Worm (Caenorhabditis elegans) whole organism, young adult: ENCODE results near the gene crh-2.

Experiments
- B0336.3 ChIP-seq: fragments of 200-800 bp; sonication (Bioruptor generic); IDR thresholded peaks from 2 replicates; pipeline ENCODE4 v1.3.6; 2022; ENCODE audit warnings: missing genetic modification characterization, missing compliant biosample characterization
- C06A6.2 ChIP-seq: fragments of 200-800 bp; sonication (Bioruptor generic); conservative IDR thresholded peaks from 2 replicates; pipeline ENCODE4 v1.3.6; 2022; ENCODE audit warnings: missing genetic modification characterization, missing compliant biosample characterization
- F22D6.2 ChIP-seq: sonication (generic microtip); optimal IDR thresholded peaks from 2 replicates; lab custom pipeline; 2016; ENCODE audit warnings: mild to moderate bottlenecking, missing genetic modification characterization, missing compliant biosample characterization
- F49E8.2 ChIP-seq: sonication (generic microtip); optimal IDR thresholded peaks from 3 replicates; lab custom pipeline; 2017; ENCODE audit warnings: missing genetic modification characterization, mild to moderate bottlenecking, missing compliant biosample characterization, antibody characterized with exemption, moderate library complexity; ENCODE audit not compliant: insufficient read depth
- F57A8.1 ChIP-seq: fragments of 200-800 bp; sonication (Bioruptor generic); optimal IDR thresholded peaks from 2 replicates; lab custom pipeline; 2018; ENCODE audit warnings: mild to moderate bottlenecking, missing genetic modification characterization, moderate library complexity, missing compliant biosample characterization
- F57C9.4 ChIP-seq: sonication (generic microtip); optimal IDR thresholded peaks from 2 replicates; lab custom pipeline; 2017; ENCODE audit warnings: mild to moderate bottlenecking, missing genetic modification characterization, missing compliant biosample characterization
- K11D2.4 ChIP-seq: fragments of 200-800 bp; sonication (Bioruptor generic); IDR thresholded peaks from 2 replicates; pipeline ENCODE4 v1.3.6; 2022; ENCODE audit warnings: missing genetic modification reagents, missing genetic modification characterization, missing compliant biosample characterization
- T07F8.4 ChIP-seq: sonication (generic microtip); optimal IDR thresholded peaks from 2 replicates; lab custom pipeline; 2016; ENCODE audit warnings: mild to moderate bottlenecking, missing genetic modification characterization, moderate library complexity, missing compliant biosample characterization
- T26A5.8 ChIP-seq: sonication (generic microtip); optimal IDR thresholded peaks from 2 replicates; lab custom pipeline; 2016; ENCODE audit warnings: missing genetic modification characterization, missing compliant biosample characterization
- Y53G8AR.9 ChIP-seq: fragments of 200-800 bp; sonication (Bioruptor generic); conservative IDR thresholded peaks from 2 replicates; pipeline ENCODE4 v1.3.6; 2022; ENCODE audit warnings: missing genetic modification reagents, missing genetic modification characterization, missing compliant biosample characterization
- bed-2 ChIP-seq: fragments of 200-800 bp; sonication (Bioruptor generic); IDR thresholded peaks from 2 replicates; pipeline ENCODE4 v1.3.6; 2022; ENCODE audit warnings: missing genetic modification reagents, missing genetic modification characterization, missing compliant biosample characterization
- ccch-3 ChIP-seq: fragments of 200-800 bp; sonication (Bioruptor generic); optimal IDR thresholded peaks from 2 replicates; lab custom pipeline; 2018; ENCODE audit warnings: mild to moderate bottlenecking, missing genetic modification characterization, missing compliant biosample characterization
- cebp-1 ChIP-seq, 2 experiments: fragments of 200-800 bp in 1 of 2; sonication (Bioruptor generic) in 1 of 2; sonication (generic microtip) in 1 of 2; IDR thresholded peaks in 1 of 2; optimal IDR thresholded peaks in 1 of 2; 2 replicates each; pipeline versions ENCODE4 v1.3.6 to Lab custom; 2017 to 2022; ENCODE audit warnings: missing compliant biosample characterization in 2 of 2, missing genetic modification characterization in 2 of 2, mild to moderate bottlenecking in 1 of 2, missing genetic modification reagents in 1 of 2, moderate library complexity in 1 of 2
- ceh-100 ChIP-seq: fragments of 200-800 bp; sonication (Bioruptor generic); IDR thresholded peaks from 2 replicates; pipeline ENCODE4 v1.3.6; 2022; ENCODE audit warnings: missing genetic modification reagents, missing genetic modification characterization, missing compliant biosample characterization
- ceh-27 ChIP-seq: fragments of 200-800 bp; sonication (Bioruptor generic); optimal IDR thresholded peaks from 2 replicates; lab custom pipeline; 2018; ENCODE audit warnings: mild to moderate bottlenecking, missing genetic modification characterization, moderate library complexity, missing compliant biosample characterization
- chd-7 ChIP-seq: sonication (generic microtip); optimal IDR thresholded peaks from 2 replicates; lab custom pipeline; 2016; ENCODE audit warnings: mild to moderate bottlenecking, missing genetic modification characterization, moderate library complexity, missing compliant biosample characterization
- dpl-1 ChIP-seq: fragments of 150-350 bp; optimal IDR thresholded peaks from 2 replicates; lab custom pipeline; 2014; ENCODE audit warnings: missing biosample characterization, missing genetic modification reagents, missing genetic modification characterization
- egl-18 ChIP-seq: fragments of 200-800 bp; sonication (Bioruptor generic); IDR thresholded peaks from 2 replicates; pipeline ENCODE4 v1.3.6; 2022; ENCODE audit warnings: missing genetic modification reagents, missing genetic modification characterization, missing compliant biosample characterization
- ets-4 ChIP-seq: fragments of 200-800 bp; sonication (Bioruptor generic); optimal IDR thresholded peaks from 2 replicates; lab custom pipeline; 2018; ENCODE audit warnings: mild to moderate bottlenecking, missing genetic modification characterization, missing compliant biosample characterization
- hrde-1 ChIP-seq: sonication (generic microtip); optimal IDR thresholded peaks from 2 replicates; lab custom pipeline; 2016; ENCODE audit warnings: missing genetic modification characterization, mild to moderate bottlenecking, missing compliant biosample characterization, moderate library complexity, missing genotype, missing genetic modification reagents, borderline replicate concordance
- hsf-1 ChIP-seq: fragments of 200-800 bp; sonication (Bioruptor generic); IDR thresholded peaks from 2 replicates; pipeline ENCODE4 v1.3.6; 2022; ENCODE audit warnings: missing genetic modification reagents, missing genetic modification characterization, missing compliant biosample characterization
- lin-35 ChIP-seq, 3 experiments: fragments of 150-350 bp in 2 of 3; sonication (generic microtip) in 1 of 3; optimal IDR thresholded peaks; 2 replicates each; lab custom pipeline; 2014 to 2018; ENCODE audit warnings: missing biosample characterization in 3 of 3, missing genetic modification characterization in 3 of 3, missing genetic modification reagents in 3 of 3
- lsy-27 ChIP-seq: sonication (generic microtip); optimal IDR thresholded peaks from 2 replicates; lab custom pipeline; 2017; ENCODE audit warnings: missing genetic modification characterization, mild to moderate bottlenecking, missing compliant biosample characterization, antibody characterized with exemption, missing genotype, borderline replicate concordance; ENCODE audit not compliant: insufficient read depth
- madf-6 ChIP-seq: fragments of 200-800 bp; sonication (Bioruptor generic); IDR thresholded peaks from 2 replicates; pipeline ENCODE4 v1.3.6; 2022; ENCODE audit warnings: missing genetic modification reagents, missing genetic modification characterization, missing compliant biosample characterization
- mxl-1 ChIP-seq: sonication (generic microtip); optimal IDR thresholded peaks from 2 replicates; lab custom pipeline; 2016; ENCODE audit warnings: missing genetic modification characterization, missing compliant biosample characterization
- repo-1 ChIP-seq: sonication (generic microtip); optimal IDR thresholded peaks from 2 replicates; lab custom pipeline; 2017; ENCODE audit warnings: mild to moderate bottlenecking, missing genetic modification characterization, missing compliant biosample characterization
- tbp1 ChIP-seq: fragments of 200-800 bp; sonication (Bioruptor generic); optimal IDR thresholded peaks from 2 replicates; lab custom pipeline; 2018; ENCODE audit warnings: mild to moderate bottlenecking, missing genetic modification characterization, missing compliant biosample characterization
- unc-130 ChIP-seq: sonication (generic microtip); optimal IDR thresholded peaks from 2 replicates; lab custom pipeline; 2016; ENCODE audit warnings: missing genetic modification reagents, missing genetic modification characterization, missing compliant biosample characterization
- zim-3 ChIP-seq: sonication (generic microtip); optimal IDR thresholded peaks from 2 replicates; lab custom pipeline; 2017; ENCODE audit warnings: mild to moderate bottlenecking, missing genetic modification characterization, moderate library complexity, missing compliant biosample characterization
- ztf-26 ChIP-seq: sonication (generic microtip); optimal IDR thresholded peaks from 2 replicates; lab custom pipeline; 2017; ENCODE audit warnings: missing genetic modification characterization, missing compliant biosample characterization
- ztf-28 ChIP-seq: fragments of 200-800 bp; sonication (Bioruptor generic); IDR thresholded peaks from 2 replicates; pipeline ENCODE4 v1.3.6; 2022; ENCODE audit warnings: missing genetic modification reagents, missing genetic modification characterization, missing compliant biosample characterization

The crh-2 gene

ce11 chrII:5172451-5172850, 14.9 kb downstream of the crh-2 start, which contains the start of gene C27D6.1 (continued):
- TF ChIP-seq F49E8.2 (tag; lab: Kevin White, UChicago) (no peak), F57A8.1 (GFP tag; lab: Kevin White, UChicago) (no peak), T07F8.4 (tag; lab: Kevin White, UChicago) (no peak), chd-7 (tag; lab: Kevin White, UChicago) (no peak), bed-2 (GFP tag; lab: Robert Waterston, UW) (no peak)

- TF ChIP-seq ztf-26 (tag; lab: Kevin White, UChicago) = no peak
- TF ChIP-seq, all 124 proteins: peak for 0
Observed at ce11 chrII:5171610-5172009, 15.8 kb downstream of the crh-2 start, which contains the start of gene C27D6.15. Gene C27D6.15, plus strand, starts transcription at chrII:5171910.

ce11 chrII:5170932-5171331, 16.4 kb downstream of the crh-2 start, which contains the start of gene srb-1:
Gene srb-1, minus strand, starts transcription at chrII:5171032.
- TF ChIP-seq B0336.3 (GFP tag; lab: Robert Waterston, UW) (no peak), C06A6.2 (GFP tag; lab: Robert Waterston, UW) (no peak), ztf-28 (GFP tag; lab: Robert Waterston, UW) (no peak), F57C9.4 (tag; lab: Kevin White, UChicago) (no peak), dpl-1 (GFP tag; lab: Kevin White, UChicago) (no peak)

DNA sequence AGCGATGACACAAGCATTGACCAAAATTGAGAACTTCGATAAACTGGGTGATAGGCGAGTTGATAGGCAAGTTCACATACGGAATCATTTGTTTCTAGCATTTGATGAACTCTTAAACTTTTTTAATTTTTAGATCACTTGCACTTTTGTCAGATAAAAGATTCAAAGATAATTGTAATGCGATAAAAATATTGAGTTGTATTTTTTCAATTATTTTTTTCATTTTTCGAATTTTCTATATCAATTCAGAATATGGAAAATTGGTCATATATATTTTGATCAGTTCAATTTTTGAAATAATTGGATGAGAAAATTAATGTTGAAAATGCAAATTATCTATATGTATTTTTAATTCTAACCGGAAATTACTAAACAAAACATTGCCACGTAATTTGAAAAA, 20.6 kb downstream of the crh-2 start, which contains the start of gene srb-3:
Gene srb-3, minus strand, starts transcription at position 101 of the 400 bp plus-strand sequence.
- TF ChIP-seq zim-3 (tag; lab: Kevin White, UChicago) (no peak), ceh-27 (GFP tag; lab: Kevin White, UChicago) (no peak), Y53G8AR.9 (no peak), lsy-27 (tag; lab: Kevin White, UChicago) (no peak), ceh-100 (no peak)

DNA sequence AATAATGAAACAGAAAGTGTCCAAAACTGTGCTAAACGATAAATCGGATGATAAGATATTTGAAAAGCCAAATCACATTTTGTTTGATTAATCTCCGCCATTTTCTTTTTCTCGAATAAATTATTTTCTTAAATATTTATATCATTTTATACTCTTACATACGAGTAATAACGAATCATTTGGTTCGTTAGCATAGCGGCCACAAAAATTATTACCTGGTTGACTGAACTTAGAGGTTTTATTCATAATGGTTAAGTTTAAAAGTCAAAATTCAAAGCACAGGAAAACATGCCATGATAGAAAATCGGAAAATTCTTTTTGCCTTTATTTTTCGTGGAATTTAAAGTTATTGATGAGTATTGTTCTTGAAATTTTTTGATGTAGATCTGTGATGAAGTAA, 24.1 kb downstream of the crh-2 start, which contains the start of gene srb-5:
Gene srb-5, minus strand, starts transcription at position 101 of the 400 bp plus-strand sequence.
- TF ChIP-seq egl-18 (GFP tag; lab: Robert Waterston, UW) = no peak
- no peak for TF ChIP-seq tbp1 (GFP tag; lab: Kevin White, UChicago)
- TF ChIP-seq hrde-1 (tag; lab: Kevin White, UChicago) = no peak
- TF ChIP-seq T07F8.4 (tag; lab: Kevin White, UChicago) = no peak
- TF ChIP-seq F49E8.2 (tag; lab: Kevin White, UChicago) = no peak
- no peak for TF ChIP-seq unc-130 (GFP tag; lab: Kevin White, UChicago)
- TF ChIP-seq chd-7 (tag; lab: Kevin White, UChicago) = no peak
- TF ChIP-seq cebp-1 (GFP tag; IDR thresholded peaks at IDR 0.05; lab: Robert Waterston, UW) = no peak
- no peak for TF ChIP-seq cebp-1 (tag; optimal IDR thresholded peaks at IDR 0.05; lab: Kevin White, UChicago)
- no peak for TF ChIP-seq ets-4 (GFP tag; lab: Kevin White, UChicago)
- no peak for TF ChIP-seq K11D2.4 (GFP tag; lab: Robert Waterston, UW)
- no peak for TF ChIP-seq madf-6 (GFP tag; lab: Robert Waterston, UW)
- TF ChIP-seq mxl-1 (tag; lab: Kevin White, UChicago) = no peak
- no peak for TF ChIP-seq F22D6.2 (tag; lab: Kevin White, UChicago)
- TF ChIP-seq ccch-3 (GFP tag; lab: Kevin White, UChicago) = no peak
- no peak for TF ChIP-seq F57C9.4 (tag; lab: Kevin White, UChicago)
- no peak for TF ChIP-seq hsf-1 (GFP tag; lab: Robert Waterston, UW)
- TF ChIP-seq repo-1 (tag; lab: Kevin White, UChicago) = no peak
- no peak for TF ChIP-seq T26A5.8
- TF ChIP-seq lin-35 (GFP tag; optimal IDR thresholded peaks at IDR 0.05; lab: Kevin White, UChicago) = no peak
